Fruit fly (Drosophila melanogaster): ENCODE results near the gene CG9427.

Gene CG9427

DNA sequence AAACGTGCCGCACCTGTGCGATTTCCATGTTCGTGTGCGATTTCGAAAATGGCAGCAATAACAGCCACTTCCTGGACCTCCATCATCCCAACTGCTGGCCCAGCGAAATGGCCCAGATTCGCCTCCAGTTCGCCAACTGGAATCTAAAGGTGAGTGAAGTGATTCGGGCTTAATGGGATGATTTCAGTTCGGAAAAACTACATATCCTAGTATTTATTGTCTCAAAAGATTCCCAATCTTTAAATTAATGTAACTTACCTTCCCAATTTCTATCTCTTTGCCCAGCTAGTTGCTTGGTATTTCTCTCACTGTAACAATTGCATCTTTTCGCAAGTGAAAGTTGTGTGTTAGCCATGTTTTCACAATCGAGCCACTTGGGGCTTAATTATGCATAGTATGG, 44.8 kb downstream of the CG9427 start:
- TF ChIP-seq Dfd (GFP tag; optimal IDR thresholded peaks at IDR 0.05) = no peak
- TF ChIP-seq CG11695 (GFP tag; IDR thresholded peaks at IDR 0.05) = no peak
- TF ChIP-seq bcd (GFP tag; optimal IDR thresholded peaks at IDR 0.05) = no peak
- TF ChIP-seq CG17361 (GFP tag; IDR thresholded peaks at IDR 0.05) = no peak
- TF ChIP-seq CG2889 (GFP tag; IDR thresholded peaks at IDR 0.05) = no peak
- TF ChIP-seq H15 (GFP tag; IDR thresholded peaks at IDR 0.05) = no peak
- TF ChIP-seq al (GFP tag; IDR thresholded peaks at IDR 0.05) = no peak
- no peak for TF ChIP-seq CG4424 (GFP tag; optimal IDR thresholded peaks at IDR 0.05)
- no peak for TF ChIP-seq HmgD (GFP tag; optimal IDR thresholded peaks at IDR 0.05)
- no peak for TF ChIP-seq CG3838 (GFP tag; optimal IDR thresholded peaks at IDR 0.05)
- no peak for TF ChIP-seq MESR4 (GFP tag; optimal IDR thresholded peaks at IDR 0.05)
- TF ChIP-seq Atf6 (GFP tag; IDR thresholded peaks at IDR 0.05) = no peak
- no peak for TF ChIP-seq gsb-n (tag; optimal IDR thresholded peaks at IDR 0.05)
- TF ChIP-seq lola (GFP tag; optimal IDR thresholded peaks at IDR 0.05) = no peak
- TF ChIP-seq CG16779 (GFP tag; IDR thresholded peaks at IDR 0.05) = no peak
- no peak for TF ChIP-seq CG18011 (GFP tag; optimal IDR thresholded peaks at IDR 0.05)
- TF ChIP-seq Atf-2 (GFP tag; optimal IDR thresholded peaks at IDR 0.05) = no peak
- TF ChIP-seq CG12219 (GFP tag; optimal IDR thresholded peaks at IDR 0.05) = no peak
- no peak for TF ChIP-seq zf30C (GFP tag; optimal IDR thresholded peaks at IDR 0.05)
- no peak for TF ChIP-seq CrebB (tag; optimal IDR thresholded peaks at IDR 0.05)

DNA sequence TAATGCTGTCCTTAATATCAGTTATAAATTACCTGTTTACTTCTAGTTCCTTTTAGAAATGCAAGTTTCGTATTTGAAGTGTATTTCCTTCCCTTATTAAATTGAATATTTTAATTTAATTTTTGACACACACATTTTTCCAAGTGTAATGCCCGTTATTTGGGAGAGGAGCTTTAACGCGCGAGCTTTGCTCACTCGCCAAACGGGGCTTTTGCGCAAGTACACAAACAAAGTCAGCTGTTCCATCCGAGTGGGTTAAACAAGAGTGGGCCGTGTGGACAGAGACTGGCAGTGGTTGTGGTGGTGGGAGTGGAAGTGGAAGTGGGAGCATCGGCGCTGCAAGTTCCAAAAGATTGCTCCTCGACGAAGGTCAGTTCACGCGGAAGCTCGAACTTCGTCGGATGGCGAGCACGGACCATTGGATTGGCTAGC, 45.6 kb downstream of the CG9427 start, which contains the start of gene CG8301:
Gene CG8301, plus strand, starts transcription at position 218 of the 432 bp plus-strand sequence.
- TF ChIP-seq Hr78 (GFP tag; optimal IDR thresholded peaks at IDR 0.05) (no peak), psq (GFP tag; optimal IDR thresholded peaks at IDR 0.05) (no peak), Nf-YC (tag; optimal IDR thresholded peaks at IDR 0.05) (peak; percentile 24), pho (GFP tag; optimal IDR thresholded peaks at IDR 0.05) (peak; percentile 10), dimm (GFP tag; IDR thresholded peaks at IDR 0.05) (no peak), gt (GFP tag; IDR thresholded peaks at IDR 0.05) (no peak), scrt (GFP tag; optimal IDR thresholded peaks at IDR 0.05) (peak; percentile 28), CG13424 (tag; optimal IDR thresholded peaks at IDR 0.05) (peak; percentile 53), Side (GFP tag; optimal IDR thresholded peaks at IDR 0.05) (no peak), org-1 (GFP tag; optimal IDR thresholded peaks at IDR 0.05) (peak; percentile 7), sim (GFP tag; IDR thresholded peaks at IDR 0.05) (no peak), HLH3B (GFP tag; IDR thresholded peaks at IDR 0.05) (0 out of 2 replicates have a peak, but pooled peaks have one; percentile 4), bab2 (GFP tag; optimal IDR thresholded peaks at IDR 0.05) (no peak), cg (GFP tag; optimal IDR thresholded peaks at IDR 0.05) (no peak), CG16815 (GFP tag; optimal IDR thresholded peaks at IDR 0.05) (no peak), CG12391 (tag; optimal IDR thresholded peaks at IDR 0.05) (peak; percentile 53), HLH4C (GFP tag; IDR thresholded peaks at IDR 0.05; ENCODE audit: partially characterized antibody) (no peak), CG13123 (GFP tag; optimal IDR thresholded peaks at IDR 0.05) (no peak), crol (GFP tag; IDR thresholded peaks at IDR 0.05) (peak; percentile 13; the same call in 1 of the 2 replicates), Trl (optimal IDR thresholded peaks at IDR 0.05) (no peak), Trl (GFP tag; optimal IDR thresholded peaks at IDR 0.05) (no peak), caup (GFP tag; optimal IDR thresholded peaks at IDR 0.05; ENCODE audit: severe bottlenecking) (peak; percentile 6), eve (GFP tag; optimal IDR thresholded peaks at IDR 0.05) (no peak), Sox102F (GFP tag; optimal IDR thresholded peaks at IDR 0.05) (peak; percentile 50), CG1233 (GFP tag; optimal IDR thresholded peaks at IDR 0.05) (no peak), luna (GFP tag; optimal IDR thresholded peaks at IDR 0.05) (no peak), Blimp-1 (GFP tag; optimal IDR thresholded peaks at IDR 0.05) (peak; percentile 7), gcm (GFP tag; optimal IDR thresholded peaks at IDR 0.05) (peak; percentile 8), ERR (GFP tag; optimal IDR thresholded peaks at IDR 0.05) (peak; percentile 1), zfh2 (GFP tag; optimal IDR thresholded peaks at IDR 0.05) (no peak), ab (GFP tag; optimal IDR thresholded peaks at IDR 0.05) (no peak), CG30431 (GFP tag; optimal IDR thresholded peaks at IDR 0.05) (no peak)

Data from whole organism, embryonic.